Worm (Caenorhabditis elegans) whole organism, L4/young adult: ENCODE results near the gene gcy-37.

Experiments used
- W03F9.2 ChIP-seq: fragments of 150-350 bp; optimal IDR thresholded peaks from 2 replicates; lab custom pipeline; 2014; ENCODE audit warnings: missing biosample characterization, missing genetic modification characterization
- dao-5 ChIP-seq: sonication (generic microtip); optimal IDR thresholded peaks from 2 replicates; lab custom pipeline; 2016; ENCODE audit warnings: missing genotype, missing genetic modification characterization, moderate library complexity, missing compliant biosample characterization
- him-1 ChIP-seq: sonication (generic microtip); optimal IDR thresholded peaks from 2 replicates; lab custom pipeline; 2016; ENCODE audit warnings: missing genotype, missing genetic modification reagents, missing genetic modification characterization, missing compliant biosample characterization

DNA sequence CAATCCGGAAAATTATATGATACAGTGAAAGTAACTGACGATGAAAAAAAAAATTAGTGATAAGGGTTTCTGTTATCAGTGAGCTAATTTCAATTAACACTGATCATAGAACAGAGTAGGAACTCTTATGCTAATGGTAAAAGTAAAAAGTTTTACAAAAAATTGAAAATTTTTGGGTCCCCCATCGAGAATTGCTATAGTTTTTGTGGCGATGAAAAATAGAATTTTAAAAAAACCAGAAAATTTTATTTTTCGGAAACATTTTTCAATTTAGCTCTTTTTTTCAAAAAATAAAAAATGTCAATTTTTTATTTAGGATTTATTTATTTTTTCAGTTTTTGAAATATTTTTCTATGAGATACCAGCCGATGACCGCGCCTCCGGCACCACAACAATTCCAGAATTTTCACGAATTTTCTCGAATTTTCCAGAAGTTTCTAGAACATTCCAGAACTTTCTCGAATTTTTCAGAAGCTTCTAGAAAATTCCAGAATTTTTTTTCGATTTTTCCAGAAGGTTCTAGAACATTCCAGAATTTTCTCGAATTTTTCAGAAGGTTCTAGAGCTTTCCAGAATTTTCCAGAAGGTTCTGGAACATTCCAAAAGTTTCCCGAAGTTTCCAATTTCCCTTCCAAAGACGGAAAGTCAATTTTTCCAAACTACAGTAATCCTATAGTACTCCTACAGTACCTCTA lies 45.5 kb downstream of the gcy-37 start, which contains the start of gene C23H5.8:
- no peak for TF ChIP-seq dao-5 (tag; lab: Kevin White, UChicago)
- no peak for TF ChIP-seq W03F9.2 (tag; lab: Kevin White, UChicago)
- no peak for TF ChIP-seq him-1 (tag; lab: Kevin White, UChicago)
